Worm (Caenorhabditis elegans): ENCODE measurements around the gene gcy-21.

DNA sequence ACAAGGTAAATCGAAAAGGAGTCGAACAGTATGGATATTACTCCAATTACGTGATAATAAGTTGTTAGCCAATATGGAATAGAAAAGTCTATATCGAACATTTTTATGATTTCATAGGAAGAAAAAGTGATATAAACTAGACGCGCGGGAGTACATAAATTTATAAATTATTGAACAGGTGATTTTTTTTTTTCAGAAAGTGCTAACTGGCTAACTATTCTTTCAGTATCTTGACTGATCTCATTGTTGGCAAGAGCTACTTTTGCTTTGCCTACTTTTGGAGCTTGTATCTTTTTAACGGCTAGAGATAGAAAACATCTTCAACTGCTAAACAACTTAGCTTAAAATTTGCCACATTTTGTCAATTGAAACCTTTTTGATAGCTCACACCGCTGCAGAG is 43.3 kb downstream of the gcy-21 start, which contains the start of gene sri-60:
- no peak for TF ChIP-seq lin-13 (tag; optimal IDR thresholded peaks at IDR 0.05)
- TF ChIP-seq mep-1 (tag; optimal IDR thresholded peaks at IDR 0.05): no peak
- no peak for TF ChIP-seq pha-4 (tag; optimal IDR thresholded peaks at IDR 0.05)
- TF ChIP-seq M03D4.4 (tag; optimal IDR thresholded peaks at IDR 0.05): no peak
- no peak for TF ChIP-seq unc-39 (tag; optimal IDR thresholded peaks at IDR 0.05)
- no peak for TF ChIP-seq nhr-237 (tag; optimal IDR thresholded peaks at IDR 0.05)
- no peak for TF ChIP-seq elt-1 (tag; optimal IDR thresholded peaks at IDR 0.05; ENCODE audit: borderline replicate concordance, insufficient read depth)

All from whole organism, mixed stage, embryonic.